Fruit fly (Drosophila melanogaster): ENCODE results near the gene CG34269.

DNA sequence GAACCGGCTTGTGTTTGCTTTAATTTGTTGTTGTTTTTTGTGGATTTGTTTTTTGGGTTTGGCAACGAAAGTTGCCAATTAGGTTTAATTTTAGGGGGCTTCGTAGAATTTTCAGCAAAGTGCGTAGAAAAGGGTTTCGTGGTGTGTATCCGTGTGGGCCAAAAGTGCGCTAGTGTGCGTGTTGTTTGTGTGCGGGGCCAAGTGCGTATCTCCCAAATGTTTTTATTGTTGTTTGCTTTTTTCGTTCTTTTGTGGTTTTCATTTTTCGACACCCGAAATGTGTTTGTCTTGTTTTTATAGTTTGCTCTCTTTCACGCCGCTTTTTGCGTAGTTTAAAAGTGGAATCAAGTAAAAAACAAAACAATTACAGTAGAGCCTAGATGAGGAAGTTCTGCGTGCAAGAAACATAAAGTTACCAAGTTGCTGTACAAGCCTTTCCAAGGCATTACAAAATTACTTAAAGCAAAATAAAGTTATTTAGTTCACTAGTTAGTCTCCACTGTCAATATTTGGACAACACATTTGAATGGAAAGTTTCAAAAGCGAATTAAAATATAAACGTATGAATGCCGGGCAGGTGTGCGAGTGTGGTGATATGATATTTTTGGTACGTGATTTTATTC lies 18.8 kb downstream of the CG34269 start:
- TF ChIP-seq Myc (optimal IDR thresholded peaks at IDR 0.05), result no peak
- TF ChIP-seq insv (optimal IDR thresholded peaks at IDR 0.05), result no peak
- no peak for TF ChIP-seq psq (optimal IDR thresholded peaks at IDR 0.05)
- TF ChIP-seq Sin3A (optimal IDR thresholded peaks at IDR 0.05), result no peak

Data from Kc167 (cell line).